Worm (Caenorhabditis elegans) whole organism, L4 larva: ENCODE measurements around the gene F53H2.3.

Source experiments
- F49E8.2 ChIP-seq: sonication (generic microtip); optimal IDR thresholded peaks from 2 replicates; lab custom pipeline; 2016; ENCODE audit warnings: missing compliant biosample characterization, mild to moderate bottlenecking, missing genetic modification characterization, borderline replicate concordance
- R02D3.7 ChIP-seq: fragments of 150-350 bp; sonication (generic microtip); optimal IDR thresholded peaks from 3 replicates; lab custom pipeline; 2014; ENCODE audit warnings: missing biosample characterization, missing genetic modification characterization
- T20F7.1 ChIP-seq: fragments of 200-800 bp; sonication (Bioruptor generic); optimal IDR thresholded peaks from 2 replicates; lab custom pipeline; 2018; ENCODE audit warnings: mild to moderate bottlenecking, missing genetic modification characterization, missing compliant biosample characterization
- T26A8.4 ChIP-seq: fragments of 200-800 bp; sonication (Bioruptor generic); IDR thresholded peaks from 2 replicates; pipeline ENCODE4 v1.3.6; 2022; ENCODE audit warnings: missing genetic modification characterization, missing compliant biosample characterization
- Y5F2A.4 ChIP-seq: fragments of 200-800 bp; sonication (Bioruptor generic); optimal IDR thresholded peaks from 2 replicates; lab custom pipeline; 2018; ENCODE audit warnings: mild to moderate bottlenecking, missing genetic modification characterization, missing compliant biosample characterization
- Y75B8A.6 ChIP-seq: fragments of 200-800 bp; sonication (Bioruptor generic); IDR thresholded peaks from 2 replicates; pipeline ENCODE4 v1.3.6; 2022; ENCODE audit warnings: missing genetic modification reagents, missing genetic modification characterization, missing compliant biosample characterization
- ZK337.2 ChIP-seq: fragments of 200-800 bp; sonication (Bioruptor generic); IDR thresholded peaks from 2 replicates; pipeline ENCODE4 v1.3.6; 2022; ENCODE audit warnings: missing genetic modification reagents, missing genetic modification characterization, missing compliant biosample characterization
- aly-2 ChIP-seq: sonication (generic microtip); optimal IDR thresholded peaks from 2 replicates; lab custom pipeline; 2018; ENCODE audit warnings: missing biosample characterization, missing genetic modification characterization
- ceh-32 ChIP-seq: sonication (generic microtip); optimal IDR thresholded peaks from 2 replicates; lab custom pipeline; 2016; ENCODE audit warnings: mild to moderate bottlenecking, missing genetic modification characterization, missing compliant biosample characterization; ENCODE audit not compliant: poor library complexity
- ceh-62 ChIP-seq: sonication (generic microtip); optimal IDR thresholded peaks from 2 replicates; lab custom pipeline; 2017; ENCODE audit warnings: missing biosample characterization, missing genetic modification characterization
- ceh-82 ChIP-seq: sonication (generic microtip); optimal IDR thresholded peaks from 2 replicates; lab custom pipeline; 2017; ENCODE audit warnings: missing biosample characterization, missing genetic modification characterization
- ces-1 ChIP-seq: fragments of 150-350 bp; sonication (generic microtip); optimal IDR thresholded peaks from 4 replicates; lab custom pipeline; 2014; ENCODE audit warnings: missing biosample characterization, missing genetic modification reagents, missing genetic modification characterization
- ctbp-1 ChIP-seq: fragments of 200-800 bp; sonication (Bioruptor generic); IDR thresholded peaks from 2 replicates; pipeline ENCODE4 v1.3.6; 2022; ENCODE audit warnings: missing genetic modification reagents, missing genetic modification characterization, missing compliant biosample characterization
- daf-16 ChIP-seq, 3 experiments: sonication (generic microtip); optimal IDR thresholded peaks; 2 replicates each; lab custom pipeline; 2016 to 2017; ENCODE audit warnings: missing genetic modification characterization in 3 of 3, missing genetic modification reagents in 3 of 3, mild to moderate bottlenecking in 2 of 3, missing compliant biosample characterization in 2 of 3, missing biosample characterization in 1 of 3, moderate library complexity in 1 of 3
- dmd-6 ChIP-seq: fragments of 200-800 bp; sonication (Bioruptor generic); IDR thresholded peaks from 2 replicates; pipeline ENCODE4 v1.3.6; 2022; ENCODE audit warnings: missing genetic modification reagents, missing genetic modification characterization, missing compliant biosample characterization
- dmd-8 ChIP-seq: fragments of 200-800 bp; sonication (Bioruptor generic); IDR thresholded peaks from 2 replicates; pipeline ENCODE4 v1.3.6; 2022; ENCODE audit warnings: missing genetic modification characterization, missing compliant biosample characterization
- dmd-9 ChIP-seq: fragments of 200-800 bp; sonication (Bioruptor generic); IDR thresholded peaks from 2 replicates; pipeline ENCODE4 v1.3.6; 2022; ENCODE audit warnings: missing genetic modification reagents, missing genetic modification characterization, missing compliant biosample characterization
- dpl-1 ChIP-seq: fragments of 150-350 bp; optimal IDR thresholded peaks from 2 replicates; lab custom pipeline; 2014; ENCODE audit warnings: missing biosample characterization, missing genetic modification reagents, missing genetic modification characterization
- dve-1 ChIP-seq: sonication (generic microtip); optimal IDR thresholded peaks from 2 replicates; lab custom pipeline; 2017; ENCODE audit warnings: antibody characterized with exemption, mild to moderate bottlenecking, missing genetic modification characterization, missing compliant biosample characterization; ENCODE audit not compliant: insufficient read depth
- egl-27 ChIP-seq: sonication (generic microtip); optimal IDR thresholded peaks from 3 replicates; lab custom pipeline; 2017; ENCODE audit warnings: missing biosample characterization, missing genetic modification reagents, missing genetic modification characterization
- egl-43 ChIP-seq: fragments of 200-800 bp; sonication (Bioruptor generic); IDR thresholded peaks from 2 replicates; pipeline ENCODE4 v1.3.6; 2022; ENCODE audit warnings: missing genetic modification reagents, missing genetic modification characterization, missing compliant biosample characterization
- hlh-11 ChIP-seq: fragments of 200-800 bp; sonication (Bioruptor generic); optimal IDR thresholded peaks from 2 replicates; lab custom pipeline; 2018; ENCODE audit warnings: mild to moderate bottlenecking, missing genetic modification characterization, missing compliant biosample characterization
- hlh-30 ChIP-seq: sonication (generic microtip); optimal IDR thresholded peaks from 2 replicates; lab custom pipeline; 2017; ENCODE audit warnings: antibody characterized with exemption, mild to moderate bottlenecking, missing genetic modification characterization, missing compliant biosample characterization; ENCODE audit not compliant: insufficient read depth
- hmg-1.1 ChIP-seq: fragments of 200-800 bp; sonication (Bioruptor generic); IDR thresholded peaks from 2 replicates; pipeline ENCODE4 v1.3.6; 2022; ENCODE audit warnings: missing genetic modification reagents, missing genetic modification characterization, missing compliant biosample characterization
- lin-15B ChIP-seq: fragments of 150-350 bp; sonication (generic microtip); optimal IDR thresholded peaks from 3 replicates; lab custom pipeline; 2014; ENCODE audit warnings: missing biosample characterization, missing genetic modification characterization
- lin-29 ChIP-seq: fragments of 200-800 bp; sonication (Bioruptor generic); IDR thresholded peaks from 2 replicates; pipeline ENCODE4 v1.3.6; 2022; ENCODE audit warnings: missing genetic modification reagents, missing genetic modification characterization, missing compliant biosample characterization
- lin-38 ChIP-seq: fragments of 200-800 bp; sonication (Bioruptor generic); IDR thresholded peaks from 2 replicates; pipeline ENCODE4 v1.3.6; 2022; ENCODE audit warnings: missing genetic modification reagents, missing genetic modification characterization, missing compliant biosample characterization
- lin-39 ChIP-seq: fragments of 150-350 bp; optimal IDR thresholded peaks from 2 replicates; lab custom pipeline; 2014; ENCODE audit warnings: missing biosample characterization, missing genetic modification reagents, missing genetic modification characterization
- lsy-2 ChIP-seq, 2 experiments: fragments of 150-350 bp in 1 of 2; sonication (generic microtip) in 1 of 2; optimal IDR thresholded peaks; 2 replicates each; lab custom pipeline; 2014 to 2017; ENCODE audit warnings: missing biosample characterization in 2 of 2, missing genetic modification characterization in 2 of 2
- madf-9 ChIP-seq: fragments of 200-800 bp; sonication (Bioruptor generic); conservative IDR thresholded peaks from 2 replicates; pipeline ENCODE4 v1.3.6; 2022; ENCODE audit warnings: missing genetic modification reagents, missing genetic modification characterization, missing compliant biosample characterization
- mdl-1 ChIP-seq, 2 experiments: fragments of 150-350 bp in 1 of 2; sonication (generic microtip) in 1 of 2; optimal IDR thresholded peaks; 2 replicates each; lab custom pipeline; 2014 to 2017; ENCODE audit warnings: missing biosample characterization in 2 of 2, missing genetic modification characterization in 2 of 2
- mep-1 ChIP-seq: fragments of 150-350 bp; sonication (generic microtip); optimal IDR thresholded peaks from 3 replicates; lab custom pipeline; 2014; ENCODE audit warnings: missing biosample characterization, missing genetic modification characterization
- nhr-237 ChIP-seq: sonication (generic microtip); optimal IDR thresholded peaks from 2 replicates; lab custom pipeline; 2017; ENCODE audit warnings: missing biosample characterization, missing genetic modification characterization
- nhr-28 ChIP-seq: fragments of 150-350 bp; optimal IDR thresholded peaks from 2 replicates; lab custom pipeline; 2014; ENCODE audit warnings: missing biosample characterization, missing genetic modification characterization
- nhr-48 ChIP-seq: sonication (generic microtip); optimal IDR thresholded peaks from 2 replicates; lab custom pipeline; 2016; ENCODE audit warnings: mild to moderate bottlenecking, missing genetic modification characterization, missing compliant biosample characterization
- nhr-6 ChIP-seq: fragments of 150-350 bp; optimal IDR thresholded peaks from 2 replicates; lab custom pipeline; 2014; ENCODE audit warnings: missing biosample characterization, missing genetic modification characterization
- pha-4 ChIP-seq, 2 experiments: fragments of 150-350 bp in 1 of 2; fragments of 200-800 bp in 1 of 2; sonication (Bioruptor generic) in 1 of 2; IDR thresholded peaks in 1 of 2; optimal IDR thresholded peaks in 1 of 2; 2 replicates each; pipeline versions ENCODE4 v1.3.6 to Lab custom; 2014 to 2022; ENCODE audit warnings: missing genetic modification characterization in 2 of 2, missing genetic modification reagents in 2 of 2, missing biosample characterization in 1 of 2, missing compliant biosample characterization in 1 of 2
- php-3 ChIP-seq: fragments of 200-800 bp; sonication (Bioruptor generic); IDR thresholded peaks from 2 replicates; pipeline ENCODE4 v1.3.6; 2022; ENCODE audit warnings: missing genetic modification reagents, missing genetic modification characterization, missing compliant biosample characterization
- skn-1 ChIP-seq: fragments of 150-350 bp; optimal IDR thresholded peaks from 2 replicates; lab custom pipeline; 2014; ENCODE audit warnings: missing biosample characterization, missing genetic modification characterization
- snpc-4 ChIP-seq: fragments of 150-350 bp; optimal IDR thresholded peaks from 2 replicates; lab custom pipeline; 2014; ENCODE audit warnings: missing biosample characterization, missing genetic modification characterization
- unc-62 ChIP-seq, 3 experiments: fragments of 150-350 bp in 1 of 3; sonication (generic microtip); optimal IDR thresholded peaks in 2 of 3; peaks in 1 of 3; 1 replicate in 1 of 3; 2 replicates in 2 of 3; lab custom pipeline; 2014 to 2017; ENCODE audit warnings: missing biosample characterization in 3 of 3, missing genetic modification characterization in 3 of 3, missing genetic modification reagents in 3 of 3, missing genotype in 1 of 3
- zip-11 ChIP-seq: fragments of 200-800 bp; sonication (Bioruptor generic); IDR thresholded peaks from 2 replicates; pipeline ENCODE4 v1.3.6; 2022; ENCODE audit warnings: missing genetic modification characterization, missing compliant biosample characterization
- zip-2 ChIP-seq: fragments of 150-350 bp; optimal IDR thresholded peaks from 2 replicates; lab custom pipeline; 2014; ENCODE audit warnings: missing biosample characterization, missing genetic modification characterization

F53H2.3 gene

DNA sequence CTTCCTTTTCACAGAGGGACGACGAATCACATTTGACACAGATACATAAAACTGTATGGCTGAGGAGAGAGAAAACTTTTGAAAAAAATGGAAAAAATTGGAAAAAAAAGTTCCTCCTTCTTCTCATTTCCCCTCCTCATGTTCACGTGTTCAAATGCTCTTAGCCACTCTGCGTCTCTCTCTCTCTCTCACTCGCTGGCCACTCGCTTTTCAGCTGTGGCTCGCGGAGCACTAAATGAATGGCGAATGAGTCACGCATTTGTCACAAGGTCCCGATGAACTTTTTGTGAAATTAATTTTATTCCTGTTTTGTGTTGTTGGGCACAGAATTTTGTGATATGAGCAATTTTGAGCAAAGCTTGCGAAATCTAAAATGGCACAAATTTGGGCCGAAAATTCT is 6.2 kb upstream of the F53H2.3 start (continued):
- TF ChIP-seq madf-9 (GFP tag; lab: Robert Waterston, UW) (no peak), F49E8.2 (no peak), zip-2 (tag; lab: Kevin White, UChicago) (no peak), dmd-6 (GFP tag; lab: Robert Waterston, UW) (peak; percentile 48), skn-1 (tag; lab: Kevin White, UChicago) (no peak), mep-1 (peak; percentile 65), hlh-30 (peak; percentile 98), ceh-82 (tag; lab: Kevin White, UChicago) (no peak), pha-4 (GFP tag; IDR thresholded peaks at IDR 0.05; lab: Robert Waterston, UW) (no peak), pha-4 (tag; optimal IDR thresholded peaks at IDR 0.05; lab: Kevin White, UChicago) (peak; percentile 45), mdl-1 (tag; optimal IDR thresholded peaks at IDR 0.05; lab: Kevin White, UChicago) (peak; percentile 70 to 88), unc-62 (GFP tag; optimal IDR thresholded peaks at IDR 0.05 in 1 of 2; lab: Kevin White, UChicago) (no peak), unc-62 (tag; optimal IDR thresholded peaks at IDR 0.05; lab: Kevin White, UChicago) (no peak), nhr-6 (peak; percentile 62), Y75B8A.6 (no peak), lin-38 (GFP tag; lab: Robert Waterston, UW) (no peak), egl-27 (tag; lab: Kevin White, UChicago) (no peak), ceh-32 (no peak), ceh-62 (tag; lab: Kevin White, UChicago) (no peak), R02D3.7 (tag; lab: Kevin White, UChicago) (no peak), ZK337.2 (GFP tag; lab: Robert Waterston, UW) (no peak), ctbp-1 (GFP tag; lab: Robert Waterston, UW) (no peak), nhr-237 (no peak), nhr-48 (tag; lab: Kevin White, UChicago) (no peak), dpl-1 (no peak), Y5F2A.4 (no peak), lin-39 (tag; lab: Kevin White, UChicago) (no peak), ces-1 (GFP tag; lab: Kevin White, UChicago) (no peak), T20F7.1 (GFP tag; lab: Kevin White, UChicago) (no peak), hmg-1.1 (GFP tag; lab: Robert Waterston, UW) (no peak; the same call in 1 of the 2 replicates), lin-15B (no peak), egl-43 (GFP tag; lab: Robert Waterston, UW) (no peak), snpc-4 (tag; lab: Kevin White, UChicago) (no peak), lsy-2 (tag; optimal IDR thresholded peaks at IDR 0.05; lab: Kevin White, UChicago) (peak in 1 of 2 experiments; percentile 73), hlh-11 (tag; lab: Kevin White, UChicago) (peak; percentile 88), lin-29 (GFP tag; lab: Robert Waterston, UW) (no peak), aly-2 (tag; lab: Kevin White, UChicago) (no peak), dmd-9 (GFP tag; lab: Robert Waterston, UW) (no peak), zip-11 (no peak)

DNA sequence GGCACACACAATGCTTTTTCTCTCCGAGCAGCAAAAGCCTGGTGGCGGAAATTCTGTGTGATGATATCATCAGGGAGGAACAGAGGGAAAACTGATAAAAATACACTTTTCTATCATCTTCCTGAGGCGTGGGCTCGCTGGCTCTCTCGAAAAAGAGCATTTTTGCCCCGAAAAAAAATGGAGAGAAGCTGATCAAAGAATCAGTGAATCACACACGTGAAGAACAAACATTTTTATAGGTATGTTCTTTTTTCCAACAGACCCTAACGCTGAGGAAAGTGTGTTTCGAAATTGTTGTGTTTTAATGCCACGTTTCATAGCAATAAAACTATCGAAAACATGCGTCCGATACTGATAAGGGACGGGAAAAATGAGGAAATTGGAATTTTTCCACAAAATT is 5.2 kb upstream of the F53H2.3 start:
- TF ChIP-seq T20F7.1 (GFP tag; lab: Kevin White, UChicago): no peak
- TF ChIP-seq hlh-30: peak; percentile 36
- TF ChIP-seq unc-62 (GFP tag; optimal IDR thresholded peaks at IDR 0.05 in 1 of 2; lab: Kevin White, UChicago): peak in 1 of 2 experiments; percentile 52
- TF ChIP-seq unc-62 (tag; optimal IDR thresholded peaks at IDR 0.05; lab: Kevin White, UChicago): no peak
- no peak for TF ChIP-seq Y75B8A.6
- no peak for TF ChIP-seq T26A8.4
- peak; percentile 21 for TF ChIP-seq nhr-28 (tag; lab: Kevin White, UChicago)
- TF ChIP-seq hlh-11 (tag; lab: Kevin White, UChicago): peak; percentile 63
- peak; percentile 24; the same call in 1 of the 2 replicates for TF ChIP-seq dmd-6 (GFP tag; lab: Robert Waterston, UW)
- TF ChIP-seq dve-1: peak; percentile 49
- TF ChIP-seq daf-16 (GFP tag; optimal IDR thresholded peaks at IDR 0.05; lab: Kevin White, UChicago): no peak
- TF ChIP-seq daf-16 (tag; optimal IDR thresholded peaks at IDR 0.05; lab: Kevin White, UChicago): peak; percentile 84
- TF ChIP-seq ceh-82 (tag; lab: Kevin White, UChicago): no peak
- TF ChIP-seq php-3 (GFP tag; lab: Robert Waterston, UW): peak; percentile 78
- no peak for TF ChIP-seq dmd-8 (GFP tag; lab: Robert Waterston, UW)
- peak in 1 of 2 experiments; percentile 27 for TF ChIP-seq mdl-1 (tag; optimal IDR thresholded peaks at IDR 0.05; lab: Kevin White, UChicago)
- TF ChIP-seq, all 104 proteins: peak for 9
